Worm (Caenorhabditis elegans) whole organism, young adult: ENCODE results near the gene C09F12.3.
A peak's percentile ranks its signal among the peaks of the same experiment; 100 is the strongest.

Experiments
- B0261.1 ChIP-seq: sonication (generic microtip); optimal IDR thresholded peaks from 2 replicates; lab custom pipeline; 2016; ENCODE audit warnings: mild to moderate bottlenecking, missing genetic modification characterization, moderate library complexity, missing compliant biosample characterization
- C06A6.2 ChIP-seq: fragments of 200-800 bp; sonication (Bioruptor generic); conservative IDR thresholded peaks from 2 replicates; pipeline ENCODE4 v1.3.6; 2022; ENCODE audit warnings: missing genetic modification characterization, missing compliant biosample characterization
- C17E4.6 ChIP-seq: fragments of 200-800 bp; sonication (Bioruptor generic); IDR thresholded peaks from 2 replicates; pipeline ENCODE4 v1.3.6; 2022; ENCODE audit warnings: missing genetic modification reagents, missing genetic modification characterization, missing compliant biosample characterization
- D2030.7 ChIP-seq: fragments of 200-800 bp; sonication (Bioruptor generic); IDR thresholded peaks from 2 replicates; pipeline ENCODE4 v1.3.6; 2022; ENCODE audit warnings: missing genetic modification reagents, missing genetic modification characterization, missing compliant biosample characterization
- F22D6.2 ChIP-seq: sonication (generic microtip); optimal IDR thresholded peaks from 2 replicates; lab custom pipeline; 2016; ENCODE audit warnings: mild to moderate bottlenecking, missing genetic modification characterization, missing compliant biosample characterization
- F37B4.10 ChIP-seq: fragments of 200-800 bp; sonication (Bioruptor generic); IDR thresholded peaks from 2 replicates; pipeline ENCODE4 v1.3.6; 2022; ENCODE audit warnings: missing genetic modification characterization, missing compliant biosample characterization
- F57A8.1 ChIP-seq: fragments of 200-800 bp; sonication (Bioruptor generic); optimal IDR thresholded peaks from 2 replicates; lab custom pipeline; 2018; ENCODE audit warnings: mild to moderate bottlenecking, missing genetic modification characterization, moderate library complexity, missing compliant biosample characterization
- Y95B8A.8 ChIP-seq: fragments of 200-800 bp; sonication (Bioruptor generic); IDR thresholded peaks from 2 replicates; pipeline ENCODE4 v1.3.6; 2022; ENCODE audit warnings: missing genetic modification reagents, missing genetic modification characterization, missing compliant biosample characterization
- aptf-2 ChIP-seq: fragments of 200-800 bp; sonication (Bioruptor generic); conservative IDR thresholded peaks from 2 replicates; pipeline ENCODE4 v1.3.6; 2022; ENCODE audit warnings: missing genetic modification reagents, missing genetic modification characterization, missing compliant biosample characterization
- ceh-100 ChIP-seq: fragments of 200-800 bp; sonication (Bioruptor generic); IDR thresholded peaks from 2 replicates; pipeline ENCODE4 v1.3.6; 2022; ENCODE audit warnings: missing genetic modification reagents, missing genetic modification characterization, missing compliant biosample characterization
- die-1 ChIP-seq: sonication (generic microtip); optimal IDR thresholded peaks from 2 replicates; lab custom pipeline; 2016; ENCODE audit warnings: missing genotype, mild to moderate bottlenecking, missing genetic modification characterization, missing compliant biosample characterization
- dox-1 ChIP-seq: fragments of 200-800 bp; sonication (Bioruptor generic); IDR thresholded peaks from 2 replicates; pipeline ENCODE4 v1.3.6; 2022; ENCODE audit warnings: missing genetic modification reagents, missing genetic modification characterization, missing compliant biosample characterization
- gei-17 ChIP-seq: fragments of 200-800 bp; sonication (Bioruptor generic); optimal IDR thresholded peaks from 2 replicates; lab custom pipeline; 2018; ENCODE audit warnings: mild to moderate bottlenecking, missing genetic modification characterization, missing compliant biosample characterization
- hlh-26 ChIP-seq: fragments of 200-800 bp; sonication (Bioruptor generic); conservative IDR thresholded peaks from 2 replicates; pipeline ENCODE4 v1.3.6; 2022; ENCODE audit warnings: missing genetic modification reagents, missing genetic modification characterization, missing compliant biosample characterization
- lag-1 ChIP-seq: fragments of 200-800 bp; sonication (Bioruptor generic); IDR thresholded peaks from 2 replicates; pipeline ENCODE4 v1.3.6; 2022; ENCODE audit warnings: missing genetic modification reagents, missing genetic modification characterization, missing compliant biosample characterization
- let-607 ChIP-seq, 2 experiments: fragments of 200-800 bp in 1 of 2; sonication (Bioruptor generic) in 1 of 2; sonication (generic microtip) in 1 of 2; optimal IDR thresholded peaks; 2 replicates each; lab custom pipeline; 2016 to 2018; ENCODE audit warnings: mild to moderate bottlenecking in 2 of 2, missing compliant biosample characterization in 2 of 2, missing genetic modification characterization in 2 of 2, moderate library complexity in 2 of 2, missing genotype in 1 of 2
- lin-26 ChIP-seq: fragments of 200-800 bp; sonication (Bioruptor generic); IDR thresholded peaks from 2 replicates; pipeline ENCODE4 v1.3.6; 2022; ENCODE audit warnings: missing genetic modification reagents, missing genetic modification characterization, missing compliant biosample characterization
- lin-40 ChIP-seq: sonication (generic microtip); optimal IDR thresholded peaks from 2 replicates; lab custom pipeline; 2016; ENCODE audit warnings: missing genetic modification characterization, mild to moderate bottlenecking, missing compliant biosample characterization, missing genotype, missing genetic modification reagents
- madf-3 ChIP-seq: fragments of 200-800 bp; sonication (Bioruptor generic); IDR thresholded peaks from 2 replicates; pipeline ENCODE4 v1.3.6; 2022; ENCODE audit warnings: missing genetic modification reagents, missing genetic modification characterization, missing compliant biosample characterization
- madf-6 ChIP-seq: fragments of 200-800 bp; sonication (Bioruptor generic); IDR thresholded peaks from 2 replicates; pipeline ENCODE4 v1.3.6; 2022; ENCODE audit warnings: missing genetic modification reagents, missing genetic modification characterization, missing compliant biosample characterization
- mel-28 ChIP-seq: sonication (generic microtip); optimal IDR thresholded peaks from 2 replicates; lab custom pipeline; 2016; ENCODE audit warnings: borderline replicate concordance, mild to moderate bottlenecking, missing genetic modification characterization, missing compliant biosample characterization
- nhr-179 ChIP-seq: sonication (generic microtip); optimal IDR thresholded peaks from 2 replicates; lab custom pipeline; 2016; ENCODE audit warnings: mild to moderate bottlenecking, missing genetic modification characterization, missing compliant biosample characterization
- snpc-1.3 ChIP-seq: sonication (generic microtip); optimal IDR thresholded peaks from 2 replicates; lab custom pipeline; 2017; ENCODE audit warnings: missing genetic modification characterization, mild to moderate bottlenecking, missing compliant biosample characterization, antibody characterized with exemption, moderate library complexity, missing genotype, missing genetic modification reagents; ENCODE audit not compliant: insufficient read depth
- somi-1 ChIP-seq: fragments of 200-800 bp; sonication (Bioruptor generic); optimal IDR thresholded peaks from 2 replicates; lab custom pipeline; 2018; ENCODE audit warnings: mild to moderate bottlenecking, missing genetic modification characterization, missing compliant biosample characterization
- ztf-28 ChIP-seq: fragments of 200-800 bp; sonication (Bioruptor generic); IDR thresholded peaks from 2 replicates; pipeline ENCODE4 v1.3.6; 2022; ENCODE audit warnings: missing genetic modification reagents, missing genetic modification characterization, missing compliant biosample characterization

Gene C09F12.3

ce11 chrX:10999176-10999575 lies 43.5 kb downstream of the C09F12.3 start, which contains the start of gene F59F3.6:
F59F3.6 (minus strand) TSS chrX:10999276.
- TF ChIP-seq Y95B8A.8 (no peak), mel-28 (tag; lab: Kevin White, UChicago) (no peak)

ce11 chrX:10992177-10992576 lies 50.5 kb downstream of the C09F12.3 start, which contains the start of gene ver-3:
ver-3 (plus strand) TSS chrX:10992477.
- no peak for TF ChIP-seq F37B4.10
- TF ChIP-seq madf-3 (GFP tag; lab: Robert Waterston, UW), result no peak
- peak; percentile 10; the same call in 1 of the 2 replicates for TF ChIP-seq lin-26
- TF ChIP-seq let-607 (tag; optimal IDR thresholded peaks at IDR 0.05; lab: Kevin White, UChicago), result no peak

ce11 chrX:10991352-10992172 lies 51.1 kb downstream of the C09F12.3 start:
- TF ChIP-seq C17E4.6 (GFP tag; lab: Robert Waterston, UW) (no peak), dox-1 (GFP tag; lab: Robert Waterston, UW) (no peak), C06A6.2 (GFP tag; lab: Robert Waterston, UW) (no peak), D2030.7 (GFP tag; lab: Robert Waterston, UW) (no peak), snpc-1.3 (tag; lab: Kevin White, UChicago) (no peak), F22D6.2 (tag; lab: Kevin White, UChicago) (no peak), B0261.1 (no peak), nhr-179 (tag; lab: Kevin White, UChicago) (no peak)

- TF ChIP-seq gei-17, result no peak
- no peak for TF ChIP-seq somi-1 (GFP tag; lab: Kevin White, UChicago)
- no peak for TF ChIP-seq ceh-100 (GFP tag; lab: Robert Waterston, UW)
- TF ChIP-seq hlh-26, result no peak
- no peak for TF ChIP-seq F37B4.10
- no peak for TF ChIP-seq lin-40 (tag; lab: Kevin White, UChicago)
- TF ChIP-seq aptf-2 (GFP tag; lab: Robert Waterston, UW), result no peak
- TF ChIP-seq lag-1, result no peak
- TF ChIP-seq ztf-28, result no peak
- no peak for TF ChIP-seq F57A8.1 (GFP tag; lab: Kevin White, UChicago)
- TF ChIP-seq madf-6 (GFP tag; lab: Robert Waterston, UW), result no peak
- TF ChIP-seq die-1 (tag; lab: Kevin White, UChicago), result no peak
- TF ChIP-seq, all 124 proteins: peak for 0
Observed at ce11 chrX:10990855-10991176, 51.9 kb downstream of the C09F12.3 start.
